Fruit fly (Drosophila melanogaster) whole organism, pupa: Measurements from ENCODE around the gene mael.

ENCODE experiments used
- CG10348 ChIP-seq: fragments of 200-800 bp; sonication (Bioruptor generic); IDR thresholded peaks from 2 replicates; pipeline ENCODE4 v1.3.6; 2022; ENCODE audit warnings: missing biosample characterization, missing genetic modification characterization
- CG12605 ChIP-seq: fragments of 200-800 bp; sonication (Bioruptor generic); IDR thresholded peaks from 2 replicates; pipeline ENCODE4 v1.3.6; 2022; ENCODE audit warnings: missing biosample characterization, missing genetic modification characterization
- CG13204 ChIP-seq: fragments of 200-800 bp; sonication (Bioruptor generic); optimal IDR thresholded peaks from 2 replicates; lab custom pipeline; 2018; ENCODE audit warnings: missing biosample characterization, mild to moderate bottlenecking, missing genetic modification characterization, moderate library complexity
- CG14655 ChIP-seq: fragments of 200-800 bp; sonication (Bioruptor generic); optimal IDR thresholded peaks from 3 replicates; lab custom pipeline; 2017; ENCODE audit warnings: mild to moderate bottlenecking, missing biosample characterization, missing genetic modification reagents, missing genetic modification characterization
- CG15710 ChIP-seq: fragments of 200-800 bp; sonication (Bioruptor generic); optimal IDR thresholded peaks from 2 replicates; lab custom pipeline; 2018; ENCODE audit warnings: missing biosample characterization, mild to moderate bottlenecking, missing genetic modification characterization, moderate library complexity
- CG17806 ChIP-seq: fragments of 200-800 bp; sonication (Bioruptor generic); optimal IDR thresholded peaks from 2 replicates; lab custom pipeline; 2018; ENCODE audit warnings: missing biosample characterization, mild to moderate bottlenecking, missing genetic modification characterization, moderate library complexity
- CG32121 ChIP-seq: fragments of 200-800 bp; sonication (Bioruptor generic); IDR thresholded peaks from 2 replicates; pipeline ENCODE4 v1.3.6; 2022; ENCODE audit warnings: missing biosample characterization, missing genetic modification characterization
- CG34367 ChIP-seq: fragments of 200-800 bp; sonication (Bioruptor generic); optimal IDR thresholded peaks from 2 replicates; lab custom pipeline; 2018; ENCODE audit warnings: missing biosample characterization, mild to moderate bottlenecking, missing genetic modification characterization
- CG4496 ChIP-seq: fragments of 200-800 bp; sonication (Bioruptor generic); IDR thresholded peaks from 3 replicates; pipeline ENCODE4 v1.3.6; 2022; ENCODE audit warnings: missing biosample characterization, missing genetic modification characterization
- CG8159 ChIP-seq: fragments of 200-800 bp; sonication (Bioruptor generic); optimal IDR thresholded peaks from 3 replicates; lab custom pipeline; 2018; ENCODE audit warnings: missing biosample characterization, mild to moderate bottlenecking, missing genetic modification characterization, moderate library complexity
- CG8301 ChIP-seq: fragments of 200-800 bp; sonication (Bioruptor generic); optimal IDR thresholded peaks from 2 replicates; lab custom pipeline; 2018; ENCODE audit warnings: missing biosample characterization, mild to moderate bottlenecking, missing genetic modification characterization
- CG9948 ChIP-seq: fragments of 200-800 bp; sonication (Bioruptor generic); optimal IDR thresholded peaks from 2 replicates; lab custom pipeline; 2018; ENCODE audit warnings: missing biosample characterization, mild to moderate bottlenecking, missing genetic modification characterization, moderate library complexity
- D1 ChIP-seq: fragments of 200-800 bp; sonication (Bioruptor generic); optimal IDR thresholded peaks from 2 replicates; lab custom pipeline; 2018; ENCODE audit warnings: missing biosample characterization, mild to moderate bottlenecking, missing genetic modification characterization, moderate library complexity
- EcR ChIP-seq: fragments of 200-800 bp; sonication (Bioruptor generic); optimal IDR thresholded peaks from 3 replicates; lab custom pipeline; 2019; ENCODE audit warnings: missing biosample characterization, missing genetic modification characterization, mild to moderate bottlenecking, moderate library complexity, missing genetic modification reagents
- Ets98B ChIP-seq: fragments of 200-800 bp; sonication (Bioruptor generic); IDR thresholded peaks from 2 replicates; pipeline ENCODE4 v1.3.6; 2022; ENCODE audit warnings: missing biosample characterization, missing genetic modification characterization
- Pif1A ChIP-seq: fragments of 200-800 bp; sonication (Bioruptor generic); optimal IDR thresholded peaks from 3 replicates; lab custom pipeline; 2016; ENCODE audit warnings: missing biosample characterization, missing genetic modification characterization
- Pif1B ChIP-seq: fragments of 200-800 bp; sonication (Bioruptor generic); optimal IDR thresholded peaks from 3 replicates; lab custom pipeline; 2016; ENCODE audit warnings: missing biosample characterization, missing genetic modification characterization
- Snoo ChIP-seq: fragments of 200-800 bp; sonication (Bioruptor generic); optimal IDR thresholded peaks from 3 replicates; lab custom pipeline; 2017; ENCODE audit warnings: missing biosample characterization, mild to moderate bottlenecking, missing genetic modification characterization, inconsistent platforms
- fd96Ca ChIP-seq: fragments of 200-800 bp; sonication (Bioruptor generic); IDR thresholded peaks from 3 replicates; pipeline ENCODE4 v1.3.6; 2022; ENCODE audit warnings: missing biosample characterization, missing genetic modification characterization
- gl ChIP-seq: fragments of 200-800 bp; sonication (Bioruptor generic); optimal IDR thresholded peaks from 2 replicates; lab custom pipeline; 2018; ENCODE audit warnings: missing biosample characterization, mild to moderate bottlenecking, missing genetic modification characterization
- rn ChIP-seq: fragments of 200-800 bp; sonication (Bioruptor generic); IDR thresholded peaks from 2 replicates; pipeline ENCODE4 v1.3.6; 2022; ENCODE audit warnings: missing biosample characterization, missing genetic modification characterization

The mael gene

dm6 chr3L:22741389-22742120, 20.6 kb downstream of the mael start, which contains the start of gene CG7369:
CG7369 (plus strand) TSS chr3L:22741793.
- peak; percentile 89 for TF ChIP-seq fd96Ca (GFP tag; lab: Robert Waterston, UW)
- peak; percentile 30 for TF ChIP-seq gl (tag; lab: Kevin White, UChicago)
- TF ChIP-seq EcR (GFP tag; lab: Kevin White, UChicago): peak; percentile 53
- TF ChIP-seq Pif1B (GFP tag; lab: Kevin White, UChicago): peak; percentile 84
- peak; percentile 70 for TF ChIP-seq CG34367 (tag; lab: Kevin White, UChicago)
- peak; percentile 67 for TF ChIP-seq CG9948 (tag; lab: Kevin White, UChicago)
- peak; percentile 71 for TF ChIP-seq CG17806
- no peak for TF ChIP-seq D1 (tag; lab: Kevin White, UChicago)
- TF ChIP-seq CG4496: peak; percentile 84
- peak; percentile 87 for TF ChIP-seq Snoo (tag; lab: Kevin White, UChicago)
- TF ChIP-seq CG14655 (GFP tag; lab: Kevin White, UChicago): peak; percentile 85
- peak; percentile 82 for TF ChIP-seq CG15710
- no peak; the same call in none of the 2 replicates for TF ChIP-seq rn (GFP tag; lab: Robert Waterston, UW)
- TF ChIP-seq CG12605 (GFP tag; lab: Robert Waterston, UW): peak; percentile 52; the same call in 1 of the 2 replicates
- TF ChIP-seq CG8159 (tag; lab: Kevin White, UChicago): peak; percentile 81
- peak; percentile 64 for TF ChIP-seq CG8301 (tag; lab: Kevin White, UChicago)
- TF ChIP-seq CG13204 (GFP tag; lab: Kevin White, UChicago): no peak
- TF ChIP-seq CG10348 (GFP tag; lab: Robert Waterston, UW): peak; percentile 75
- TF ChIP-seq CG32121 (GFP tag; lab: Robert Waterston, UW): peak; percentile 82
- TF ChIP-seq Pif1A (GFP tag; lab: Kevin White, UChicago): peak; percentile 82
- peak; percentile 74 for TF ChIP-seq Ets98B (GFP tag; lab: Robert Waterston, UW)

- TF ChIP-seq CG8159 (tag; lab: Kevin White, UChicago) (no peak), EcR (GFP tag; lab: Kevin White, UChicago) (peak; percentile 17), CG4496 (peak; percentile 74; the same call in 2 of the 3 replicates), CG13204 (GFP tag; lab: Kevin White, UChicago) (peak; percentile 77)
- TF ChIP-seq, all 21 proteins: peak for 3
Observed at dm6 chr3L:22742121-22742531, 21.1 kb downstream of the mael start.

DNA sequence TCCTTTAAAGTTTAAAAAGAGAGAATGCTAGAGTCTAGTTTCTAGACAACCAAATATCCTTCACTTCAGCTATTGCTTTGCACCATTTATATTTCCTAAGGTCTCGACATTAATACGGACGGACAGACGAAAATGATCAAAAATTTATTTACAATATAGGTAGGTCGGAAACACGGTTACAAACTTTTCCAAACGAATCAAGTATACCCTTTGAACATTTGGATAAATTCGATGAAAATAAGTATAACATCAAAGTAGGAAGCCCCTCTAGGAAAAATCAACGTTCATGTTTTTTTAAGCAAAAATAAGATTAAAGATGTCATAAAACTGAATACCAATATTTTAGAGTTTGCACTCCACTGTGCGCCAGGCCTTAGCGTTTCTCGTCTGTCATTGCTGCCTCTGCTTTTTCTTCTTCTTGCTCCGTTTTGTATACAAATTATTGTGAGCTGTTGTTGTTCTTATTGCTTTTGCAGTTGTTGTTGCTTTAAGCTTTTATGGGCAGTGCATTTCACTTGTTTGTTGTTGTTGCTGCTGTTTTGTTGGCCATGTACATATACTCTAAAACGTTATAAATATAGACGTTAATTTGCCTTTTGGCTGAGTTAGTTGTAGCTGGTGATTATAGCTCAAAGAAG, 22.1 kb downstream of the mael start:
- TF ChIP-seq CG8159 (tag; lab: Kevin White, UChicago) (peak; percentile 49), CG8301 (tag; lab: Kevin White, UChicago) (peak; percentile 13), D1 (tag; lab: Kevin White, UChicago) (peak; percentile 54), gl (tag; lab: Kevin White, UChicago) (no peak), CG9948 (tag; lab: Kevin White, UChicago) (peak; percentile 15), Ets98B (GFP tag; lab: Robert Waterston, UW) (no peak; the same call in 1 of the 2 replicates), Pif1A (GFP tag; lab: Kevin White, UChicago) (peak; percentile 13), CG4496 (peak; percentile 74), CG17806 (peak; percentile 22), CG15710 (peak; percentile 2), Snoo (tag; lab: Kevin White, UChicago) (peak; percentile 10)

DNA sequence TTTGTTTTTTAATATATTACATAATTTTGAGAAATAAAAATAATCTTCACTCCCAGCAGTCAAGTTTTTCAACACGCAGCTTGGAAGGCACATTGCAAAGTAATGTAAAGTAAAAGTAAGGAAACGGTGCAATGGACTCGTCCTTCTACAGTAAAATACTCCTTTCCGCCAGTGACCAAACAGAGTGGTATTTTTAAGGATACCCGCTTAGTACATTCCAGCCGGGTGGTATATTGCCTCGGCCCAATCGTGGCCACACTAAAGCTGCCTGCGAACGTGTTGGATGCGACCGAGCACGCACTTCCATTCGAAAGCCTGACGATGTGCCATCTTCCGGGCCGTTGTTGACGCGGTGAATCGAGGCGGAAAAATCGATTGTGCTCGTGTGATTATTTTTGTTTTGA, 28.1 kb downstream of the mael start, which contains the start of gene SPoCk:
Gene SPoCk (plus strand): TSS at position 298 of the 404 bp plus-strand sequence.
- TF ChIP-seq Pif1B (GFP tag; lab: Kevin White, UChicago) (no peak), CG32121 (GFP tag; lab: Robert Waterston, UW) (no peak), fd96Ca (GFP tag; lab: Robert Waterston, UW) (no peak), CG14655 (GFP tag; lab: Kevin White, UChicago) (no peak), CG17806 (no peak), EcR (GFP tag; lab: Kevin White, UChicago) (no peak), CG8301 (tag; lab: Kevin White, UChicago) (no peak), Ets98B (GFP tag; lab: Robert Waterston, UW) (no peak), D1 (tag; lab: Kevin White, UChicago) (peak; percentile 76), Snoo (tag; lab: Kevin White, UChicago) (no peak), CG15710 (no peak), CG34367 (tag; lab: Kevin White, UChicago) (no peak), CG13204 (GFP tag; lab: Kevin White, UChicago) (peak; percentile 22), gl (tag; lab: Kevin White, UChicago) (no peak), CG9948 (tag; lab: Kevin White, UChicago) (no peak), CG12605 (GFP tag; lab: Robert Waterston, UW) (0 out of 2 replicates have a peak, but pooled peaks have one; percentile 15), rn (GFP tag; lab: Robert Waterston, UW) (no peak), CG8159 (tag; lab: Kevin White, UChicago) (peak; percentile 8), CG10348 (GFP tag; lab: Robert Waterston, UW) (no peak), Pif1A (GFP tag; lab: Kevin White, UChicago) (no peak)

dm6 chr3L:22749987-22750386, 29.0 kb downstream of the mael start:
- TF ChIP-seq CG4496 (0 out of 3 replicates have a peak, but pooled peaks have one; percentile 1), Ets98B (GFP tag; lab: Robert Waterston, UW) (no peak), EcR (GFP tag; lab: Kevin White, UChicago) (no peak)
